Worm (Caenorhabditis elegans) whole organism, early embryonic: ENCODE results near the gene sek-3.

Experiments used
- B0310.2 ChIP-seq: sonication (generic microtip); optimal IDR thresholded peaks from 2 replicates; lab custom pipeline; 2016; ENCODE audit warnings: mild to moderate bottlenecking, missing genetic modification characterization, missing compliant biosample characterization
- F13C5.2 ChIP-seq: sonication (generic microtip); optimal IDR thresholded peaks from 2 replicates; lab custom pipeline; 2017; ENCODE audit warnings: mild to moderate bottlenecking, missing genetic modification characterization, inconsistent platforms, missing compliant biosample characterization
- aly-1 ChIP-seq: sonication (generic microtip); optimal IDR thresholded peaks from 2 replicates; lab custom pipeline; 2016; ENCODE audit warnings: missing genetic modification characterization, missing compliant biosample characterization
- ama-1 ChIP-seq: fragments of 150-350 bp; optimal IDR thresholded peaks from 2 replicates; lab custom pipeline; 2014
- ceh-13 ChIP-seq: fragments of 200-800 bp; sonication (Bioruptor generic); optimal IDR thresholded peaks from 2 replicates; lab custom pipeline; 2018; ENCODE audit warnings: mild to moderate bottlenecking, missing genetic modification characterization, missing compliant biosample characterization
- ceh-36 ChIP-seq: sonication (generic microtip); optimal IDR thresholded peaks from 2 replicates; lab custom pipeline; 2016; ENCODE audit warnings: missing genetic modification characterization, inconsistent platforms, missing compliant biosample characterization
- ets-7 ChIP-seq: sonication (generic microtip); optimal IDR thresholded peaks from 2 replicates; lab custom pipeline; 2016; ENCODE audit warnings: missing genotype, missing genetic modification characterization, missing compliant biosample characterization
- flt-1 ChIP-seq: fragments of 200-800 bp; sonication (Bioruptor generic); IDR thresholded peaks from 2 replicates; pipeline ENCODE4 v1.3.6; 2022; ENCODE audit warnings: missing genetic modification characterization, missing compliant biosample characterization
- hmbx-1 ChIP-seq: sonication (generic microtip); optimal IDR thresholded peaks from 2 replicates; lab custom pipeline; 2016; ENCODE audit warnings: mild to moderate bottlenecking, missing genetic modification characterization, missing compliant biosample characterization
- hmg-4 ChIP-seq: fragments of 200-800 bp; sonication (Bioruptor generic); optimal IDR thresholded peaks from 2 replicates; lab custom pipeline; 2018; ENCODE audit warnings: mild to moderate bottlenecking, missing genetic modification characterization, missing compliant biosample characterization
- hnd-1 ChIP-seq: sonication (generic microtip); optimal IDR thresholded peaks from 2 replicates; lab custom pipeline; 2016; ENCODE audit warnings: missing genetic modification characterization, missing compliant biosample characterization
- pes-1 ChIP-seq: fragments of 200-800 bp; sonication (Bioruptor generic); IDR thresholded peaks from 2 replicates; pipeline ENCODE4 v1.3.6; 2022; ENCODE audit warnings: missing genetic modification reagents, missing genetic modification characterization, missing compliant biosample characterization
- scrt-1 ChIP-seq: fragments of 200-800 bp; sonication (Bioruptor generic); IDR thresholded peaks from 2 replicates; pipeline ENCODE4 v1.3.6; 2022; ENCODE audit warnings: missing genetic modification characterization, missing compliant biosample characterization
- sea-1 ChIP-seq: fragments of 200-800 bp; sonication (Bioruptor generic); conservative IDR thresholded peaks from 2 replicates; pipeline ENCODE4 v1.3.6; 2022; ENCODE audit warnings: missing genetic modification characterization, missing compliant biosample characterization
- tbx-11 ChIP-seq: fragments of 200-800 bp; sonication (Bioruptor generic); IDR thresholded peaks from 2 replicates; pipeline ENCODE4 v1.3.6; 2022; ENCODE audit warnings: missing genetic modification characterization, missing compliant biosample characterization
- tbx-37 ChIP-seq: fragments of 200-800 bp; sonication (Bioruptor generic); conservative IDR thresholded peaks from 2 replicates; pipeline ENCODE4 v1.3.6; 2022; ENCODE audit warnings: missing genetic modification reagents, missing genetic modification characterization, missing compliant biosample characterization
- tra-4 ChIP-seq: sonication (generic microtip); optimal IDR thresholded peaks from 2 replicates; lab custom pipeline; 2017; ENCODE audit warnings: missing genetic modification characterization, missing compliant biosample characterization

sek-3 gene

DNA sequence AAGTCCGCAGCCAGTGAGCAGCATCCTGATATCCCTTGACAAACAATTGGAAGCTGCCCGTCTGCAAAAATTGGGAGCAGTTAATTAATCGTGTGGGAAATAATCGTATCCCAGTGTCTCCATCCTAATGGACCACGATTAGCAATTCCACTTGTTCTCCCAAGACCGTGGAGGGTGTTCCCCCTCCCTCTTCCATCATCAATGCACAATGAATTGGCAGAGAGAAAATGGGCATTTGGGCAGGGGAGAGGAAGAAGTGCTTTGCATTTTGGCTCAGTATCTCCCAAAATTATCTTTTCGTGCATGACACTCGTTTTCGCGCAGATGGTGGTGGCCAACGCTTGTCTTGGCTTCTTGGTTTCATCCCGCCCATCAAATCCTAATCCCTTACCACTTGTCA, 39.6 kb upstream of the sek-3 start:
- no peak for TF ChIP-seq hnd-1 (tag; lab: Kevin White, UChicago)
- no peak for TF ChIP-seq ama-1 (lab: Kevin White, UChicago)
- no peak for TF ChIP-seq tbx-37
- TF ChIP-seq tra-4 (tag; lab: Kevin White, UChicago), result no peak
- no peak for TF ChIP-seq aly-1 (tag; lab: Kevin White, UChicago)
- TF ChIP-seq flt-1 (GFP tag; lab: Robert Waterston, UW), result no peak
- TF ChIP-seq pes-1 (GFP tag; lab: Robert Waterston, UW), result no peak
- no peak for TF ChIP-seq hmg-4 (GFP tag; lab: Kevin White, UChicago)
- TF ChIP-seq scrt-1 (GFP tag; lab: Robert Waterston, UW), result no peak
- no peak for TF ChIP-seq ceh-36 (tag; lab: Kevin White, UChicago)
- TF ChIP-seq F13C5.2 (tag; lab: Kevin White, UChicago), result no peak
- no peak for TF ChIP-seq B0310.2 (tag; lab: Kevin White, UChicago)
- no peak for TF ChIP-seq hmbx-1 (tag; lab: Kevin White, UChicago)
- TF ChIP-seq tbx-11 (GFP tag; lab: Robert Waterston, UW), result no peak
- TF ChIP-seq sea-1 (GFP tag; lab: Robert Waterston, UW), result no peak
- TF ChIP-seq ets-7, result no peak
- no peak for TF ChIP-seq ceh-13

DNA sequence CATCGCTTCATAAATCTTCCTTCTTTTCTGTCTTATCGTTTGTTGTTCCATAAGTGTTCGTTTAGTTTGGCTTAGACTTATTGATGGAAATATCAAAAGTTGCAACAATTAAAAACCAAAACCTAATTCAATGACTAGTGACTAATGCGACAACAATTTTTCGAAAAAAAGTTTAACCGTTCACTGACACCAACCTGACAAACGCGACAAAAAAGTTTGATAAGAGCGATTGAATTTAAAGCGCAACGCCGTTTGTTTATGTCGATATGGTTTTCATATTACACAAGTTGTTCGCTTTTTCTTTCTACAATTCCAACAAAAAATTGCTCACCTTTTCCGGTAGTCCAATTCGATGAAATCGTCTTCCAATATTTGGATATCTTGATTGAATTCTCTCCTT, 38.6 kb upstream of the sek-3 start:
- TF ChIP-seq ceh-13 (no peak), ceh-36 (tag; lab: Kevin White, UChicago) (no peak), B0310.2 (tag; lab: Kevin White, UChicago) (no peak), sea-1 (GFP tag; lab: Robert Waterston, UW) (no peak)

DNA sequence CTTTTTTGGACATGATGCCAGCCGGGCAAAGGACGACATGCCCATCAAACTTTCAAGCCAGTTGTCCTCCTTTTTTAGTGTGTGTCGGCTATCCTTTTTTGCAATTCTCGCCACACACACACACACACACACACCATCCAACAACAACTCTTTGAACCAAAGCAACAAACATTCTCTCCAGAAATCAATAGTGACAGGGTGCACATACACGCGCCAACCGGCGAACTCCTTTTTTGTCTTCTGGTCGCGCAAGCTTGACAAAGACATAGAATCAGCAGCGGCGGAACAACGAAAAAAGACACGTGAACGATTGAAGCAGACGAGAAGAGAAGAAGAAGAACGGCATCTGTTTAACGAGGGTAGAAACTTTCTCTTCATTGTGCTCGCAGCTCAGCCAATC, 36.6 kb upstream of the sek-3 start:
- no peak for TF ChIP-seq ceh-13
- no peak for TF ChIP-seq hmbx-1 (tag; lab: Kevin White, UChicago)
- TF ChIP-seq flt-1 (GFP tag; lab: Robert Waterston, UW), result no peak
- no peak for TF ChIP-seq hnd-1 (tag; lab: Kevin White, UChicago)
- no peak for TF ChIP-seq F13C5.2 (tag; lab: Kevin White, UChicago)
- TF ChIP-seq ama-1 (lab: Kevin White, UChicago), result no peak
- no peak for TF ChIP-seq tbx-37
- TF ChIP-seq ets-7, result no peak

DNA sequence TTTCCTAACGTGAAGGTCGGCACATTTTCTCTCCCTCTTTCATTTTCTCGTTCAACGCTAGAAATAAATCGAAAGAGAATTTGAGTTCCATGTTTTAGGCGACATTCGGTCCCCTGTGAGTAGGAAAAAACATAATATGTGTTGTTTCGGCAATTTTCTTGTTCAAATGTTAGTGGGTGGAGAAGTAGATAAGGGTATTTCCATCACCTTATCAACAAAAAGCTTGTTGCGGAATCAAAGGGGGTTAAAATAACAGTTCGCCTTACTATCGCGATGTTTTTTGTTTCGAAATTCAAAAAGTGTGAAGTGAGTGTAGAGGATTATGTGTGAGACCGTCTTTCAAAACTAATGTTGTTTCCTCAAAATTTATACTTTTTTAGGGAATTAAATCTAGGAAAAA, 36.1 kb upstream of the sek-3 start:
- no peak for TF ChIP-seq ets-7
- TF ChIP-seq pes-1 (GFP tag; lab: Robert Waterston, UW), result no peak
- TF ChIP-seq hmg-4 (GFP tag; lab: Kevin White, UChicago), result no peak
- no peak for TF ChIP-seq ceh-36 (tag; lab: Kevin White, UChicago)
- no peak for TF ChIP-seq tra-4 (tag; lab: Kevin White, UChicago)
- TF ChIP-seq tbx-11 (GFP tag; lab: Robert Waterston, UW), result no peak

DNA sequence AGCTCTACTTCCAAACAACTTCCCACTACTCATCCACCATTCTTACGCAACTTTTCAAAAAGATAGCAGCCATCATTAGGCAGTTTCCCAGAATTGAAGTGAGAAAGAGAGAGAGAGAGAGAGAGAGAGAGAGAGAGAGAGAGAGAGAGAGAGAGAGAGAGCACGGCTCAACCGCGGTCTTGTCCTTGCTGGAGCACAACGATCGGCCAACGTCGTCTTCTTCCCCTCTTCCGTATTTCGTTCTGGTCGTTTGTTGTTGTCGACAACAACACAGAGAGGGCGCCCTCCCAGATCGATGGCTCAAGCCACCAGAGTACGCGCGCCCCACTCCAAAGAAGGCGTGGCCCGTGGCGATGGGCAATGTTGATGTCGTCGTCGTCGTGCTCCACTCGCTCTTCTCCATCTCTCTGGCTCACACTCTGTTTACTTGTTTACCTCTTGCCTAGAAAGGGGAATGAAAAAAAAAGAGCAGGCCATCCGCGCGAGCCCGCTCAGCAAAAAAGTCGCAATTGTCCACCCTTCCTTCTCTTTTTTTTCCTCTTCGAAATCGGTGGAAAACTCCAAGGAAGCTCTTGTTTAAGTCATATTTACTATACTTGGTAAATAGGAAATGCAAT, 35.6 kb upstream of the sek-3 start:
- TF ChIP-seq aly-1 (tag; lab: Kevin White, UChicago) (no peak), ama-1 (lab: Kevin White, UChicago) (no peak), ceh-36 (tag; lab: Kevin White, UChicago) (no peak), flt-1 (GFP tag; lab: Robert Waterston, UW) (no peak)

DNA sequence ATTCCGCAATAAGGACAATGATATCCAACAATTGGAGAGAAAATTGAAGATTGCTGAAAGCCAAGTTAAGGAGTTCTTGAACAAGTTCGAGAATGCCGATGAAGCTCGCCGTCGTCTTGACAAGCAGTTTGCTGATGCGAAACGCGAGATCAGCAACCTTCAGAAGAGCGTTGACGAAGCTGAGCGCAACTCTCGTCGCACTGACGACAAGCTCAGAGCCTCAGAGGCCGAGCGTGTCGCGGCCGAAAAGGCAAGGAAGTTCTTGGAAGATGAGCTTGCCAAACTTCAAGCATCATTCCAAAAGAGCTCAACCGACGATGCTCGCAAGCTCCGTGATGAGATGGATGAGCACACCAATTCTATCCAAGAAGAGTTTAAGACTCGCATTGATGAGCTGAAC, 31.3 kb upstream of the sek-3 start:
- TF ChIP-seq tra-4 (tag; lab: Kevin White, UChicago), result no peak
- TF ChIP-seq F13C5.2 (tag; lab: Kevin White, UChicago), result no peak
- no peak for TF ChIP-seq hmg-4 (GFP tag; lab: Kevin White, UChicago)
- TF ChIP-seq ceh-13, result no peak
- no peak for TF ChIP-seq ets-7

DNA sequence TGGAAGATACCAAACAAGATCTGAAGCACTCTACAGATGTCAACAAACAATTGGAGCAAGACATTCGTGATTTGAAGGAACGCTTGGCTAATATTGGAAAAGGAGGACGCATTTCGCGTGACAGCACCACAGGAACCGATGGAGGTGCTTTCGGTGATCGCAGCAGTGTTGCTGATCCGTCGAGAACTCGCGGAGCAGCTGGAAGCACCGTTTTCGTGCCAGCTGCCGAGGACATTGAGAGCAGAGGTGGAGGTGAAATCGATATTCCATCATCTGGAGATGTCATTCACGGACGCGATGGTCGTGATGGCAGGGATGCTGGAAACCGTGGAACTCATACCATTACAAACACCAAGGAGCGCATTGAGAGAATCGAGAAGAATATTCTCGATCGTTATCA, 30.1 kb upstream of the sek-3 start:
- TF ChIP-seq ama-1 (lab: Kevin White, UChicago) (no peak), flt-1 (GFP tag; lab: Robert Waterston, UW) (no peak), ceh-36 (tag; lab: Kevin White, UChicago) (no peak), B0310.2 (tag; lab: Kevin White, UChicago) (no peak)

DNA sequence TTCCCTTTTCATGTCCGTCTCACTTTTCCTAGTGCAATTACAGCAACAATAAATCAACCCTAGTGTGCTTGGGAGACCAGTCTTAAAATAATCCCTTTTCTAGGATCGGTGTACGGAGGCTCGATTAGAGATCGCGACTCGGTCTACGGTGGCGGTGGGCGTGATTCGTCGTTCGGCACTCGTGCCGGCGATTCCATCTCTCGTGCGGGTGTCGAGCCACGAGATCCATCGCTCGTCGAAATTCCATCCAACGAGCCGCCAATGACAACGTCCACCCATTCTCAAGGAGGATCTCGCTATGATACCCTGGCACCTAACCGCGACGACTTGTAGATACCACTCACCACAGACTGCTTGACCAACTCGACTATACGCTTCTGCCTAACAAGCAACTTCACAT, 25.2 kb upstream of the sek-3 start:
- no peak for TF ChIP-seq tra-4 (tag; lab: Kevin White, UChicago)
- no peak for TF ChIP-seq hmg-4 (GFP tag; lab: Kevin White, UChicago)
- no peak for TF ChIP-seq F13C5.2 (tag; lab: Kevin White, UChicago)
- TF ChIP-seq tbx-37, result no peak
- TF ChIP-seq flt-1 (GFP tag; lab: Robert Waterston, UW), result no peak
- TF ChIP-seq scrt-1 (GFP tag; lab: Robert Waterston, UW), result no peak
- no peak for TF ChIP-seq aly-1 (tag; lab: Kevin White, UChicago)
- no peak for TF ChIP-seq ets-7
- TF ChIP-seq B0310.2 (tag; lab: Kevin White, UChicago), result no peak
- no peak for TF ChIP-seq tbx-11 (GFP tag; lab: Robert Waterston, UW)
- no peak for TF ChIP-seq sea-1 (GFP tag; lab: Robert Waterston, UW)
- TF ChIP-seq hnd-1 (tag; lab: Kevin White, UChicago), result no peak
- no peak for TF ChIP-seq ama-1 (lab: Kevin White, UChicago)
- TF ChIP-seq ceh-36 (tag; lab: Kevin White, UChicago), result no peak
- TF ChIP-seq hmbx-1 (tag; lab: Kevin White, UChicago), result no peak
- TF ChIP-seq pes-1 (GFP tag; lab: Robert Waterston, UW), result no peak
